Worm (Caenorhabditis elegans) whole organism, young adult: Measurements from ENCODE around the gene F14H3.5.

Source experiments
- C06A6.2 ChIP-seq: fragments of 200-800 bp; sonication (Bioruptor generic); conservative IDR thresholded peaks from 2 replicates; pipeline ENCODE4 v1.3.6; 2022; ENCODE audit warnings: missing genetic modification characterization, missing compliant biosample characterization
- F22D6.2 ChIP-seq: sonication (generic microtip); optimal IDR thresholded peaks from 2 replicates; lab custom pipeline; 2016; ENCODE audit warnings: mild to moderate bottlenecking, missing genetic modification characterization, missing compliant biosample characterization
- F39B2.1 ChIP-seq: fragments of 200-800 bp; sonication (Bioruptor generic); IDR thresholded peaks from 2 replicates; pipeline ENCODE4 v1.3.6; 2022; ENCODE audit warnings: missing genetic modification reagents, missing genetic modification characterization, missing compliant biosample characterization
- F52B5.7 ChIP-seq: sonication (generic microtip); optimal IDR thresholded peaks from 2 replicates; lab custom pipeline; 2016; ENCODE audit warnings: mild to moderate bottlenecking, missing genetic modification characterization, missing compliant biosample characterization
- Y53F4B.3 ChIP-seq: fragments of 200-800 bp; sonication (Bioruptor generic); IDR thresholded peaks from 2 replicates; pipeline ENCODE4 v1.3.6; 2022; ENCODE audit warnings: missing genetic modification reagents, missing genetic modification characterization, missing compliant biosample characterization
- Y79H2A.3 ChIP-seq: fragments of 200-800 bp; sonication (Bioruptor generic); conservative IDR thresholded peaks from 2 replicates; pipeline ENCODE4 v1.3.6; 2022; ENCODE audit warnings: missing genetic modification reagents, missing genetic modification characterization, missing compliant biosample characterization
- akir-1 ChIP-seq: fragments of 200-800 bp; sonication (Bioruptor generic); optimal IDR thresholded peaks from 2 replicates; lab custom pipeline; 2018; ENCODE audit warnings: mild to moderate bottlenecking, missing genetic modification characterization, moderate library complexity, missing compliant biosample characterization
- aptf-2 ChIP-seq: fragments of 200-800 bp; sonication (Bioruptor generic); conservative IDR thresholded peaks from 2 replicates; pipeline ENCODE4 v1.3.6; 2022; ENCODE audit warnings: missing genetic modification reagents, missing genetic modification characterization, missing compliant biosample characterization
- aptf-3 ChIP-seq: fragments of 200-800 bp; sonication (Bioruptor generic); IDR thresholded peaks from 2 replicates; pipeline ENCODE4 v1.3.6; 2022; ENCODE audit warnings: missing genetic modification characterization, missing compliant biosample characterization
- atf-7 ChIP-seq: sonication (generic microtip); optimal IDR thresholded peaks from 2 replicates; lab custom pipeline; 2017; ENCODE audit warnings: mild to moderate bottlenecking, missing genetic modification characterization, missing compliant biosample characterization
- athp-1 ChIP-seq: sonication (generic microtip); optimal IDR thresholded peaks from 2 replicates; lab custom pipeline; 2017; ENCODE audit warnings: mild to moderate bottlenecking, missing genetic modification characterization, missing compliant biosample characterization
- attf-6 ChIP-seq: fragments of 200-800 bp; sonication (Bioruptor generic); IDR thresholded peaks from 2 replicates; pipeline ENCODE4 v1.3.6; 2022; ENCODE audit warnings: missing genetic modification reagents, missing genetic modification characterization, missing compliant biosample characterization
- bed-2 ChIP-seq: fragments of 200-800 bp; sonication (Bioruptor generic); IDR thresholded peaks from 2 replicates; pipeline ENCODE4 v1.3.6; 2022; ENCODE audit warnings: missing genetic modification reagents, missing genetic modification characterization, missing compliant biosample characterization
- ccch-3 ChIP-seq: fragments of 200-800 bp; sonication (Bioruptor generic); optimal IDR thresholded peaks from 2 replicates; lab custom pipeline; 2018; ENCODE audit warnings: mild to moderate bottlenecking, missing genetic modification characterization, missing compliant biosample characterization
- cebp-1 ChIP-seq, 2 experiments: fragments of 200-800 bp in 1 of 2; sonication (Bioruptor generic) in 1 of 2; sonication (generic microtip) in 1 of 2; IDR thresholded peaks in 1 of 2; optimal IDR thresholded peaks in 1 of 2; 2 replicates each; pipeline versions ENCODE4 v1.3.6 to Lab custom; 2017 to 2022; ENCODE audit warnings: missing compliant biosample characterization in 2 of 2, missing genetic modification characterization in 2 of 2, mild to moderate bottlenecking in 1 of 2, missing genetic modification reagents in 1 of 2, moderate library complexity in 1 of 2
- die-1 ChIP-seq: sonication (generic microtip); optimal IDR thresholded peaks from 2 replicates; lab custom pipeline; 2016; ENCODE audit warnings: missing genotype, mild to moderate bottlenecking, missing genetic modification characterization, missing compliant biosample characterization
- dox-1 ChIP-seq: fragments of 200-800 bp; sonication (Bioruptor generic); IDR thresholded peaks from 2 replicates; pipeline ENCODE4 v1.3.6; 2022; ENCODE audit warnings: missing genetic modification reagents, missing genetic modification characterization, missing compliant biosample characterization
- dpff-1 ChIP-seq: sonication (generic microtip); optimal IDR thresholded peaks from 2 replicates; lab custom pipeline; 2017; ENCODE audit warnings: mild to moderate bottlenecking, missing genetic modification characterization, missing compliant biosample characterization
- ekl-4 ChIP-seq: fragments of 200-800 bp; sonication (Bioruptor generic); IDR thresholded peaks from 2 replicates; pipeline ENCODE4 v1.3.6; 2022; ENCODE audit warnings: missing genetic modification reagents, missing genetic modification characterization, missing compliant biosample characterization
- hmg-1.2 ChIP-seq: fragments of 200-800 bp; sonication (Bioruptor generic); IDR thresholded peaks from 2 replicates; pipeline ENCODE4 v1.3.6; 2022; ENCODE audit warnings: missing genetic modification reagents, missing genetic modification characterization, missing compliant biosample characterization
- hmg-20 ChIP-seq: fragments of 200-800 bp; sonication (Bioruptor generic); IDR thresholded peaks from 2 replicates; pipeline ENCODE4 v1.3.6; 2022; ENCODE audit warnings: missing genetic modification reagents, missing genetic modification characterization, missing compliant biosample characterization
- hsf-1 ChIP-seq: fragments of 200-800 bp; sonication (Bioruptor generic); IDR thresholded peaks from 2 replicates; pipeline ENCODE4 v1.3.6; 2022; ENCODE audit warnings: missing genetic modification reagents, missing genetic modification characterization, missing compliant biosample characterization
- lag-1 ChIP-seq: fragments of 200-800 bp; sonication (Bioruptor generic); IDR thresholded peaks from 2 replicates; pipeline ENCODE4 v1.3.6; 2022; ENCODE audit warnings: missing genetic modification reagents, missing genetic modification characterization, missing compliant biosample characterization
- lir-1 ChIP-seq: fragments of 200-800 bp; sonication (Bioruptor generic); conservative IDR thresholded peaks from 2 replicates; pipeline ENCODE4 v1.3.6; 2022; ENCODE audit warnings: missing genetic modification reagents, missing genetic modification characterization, missing compliant biosample characterization
- lsl-1 ChIP-seq: fragments of 200-800 bp; sonication (Bioruptor generic); optimal IDR thresholded peaks from 2 replicates; lab custom pipeline; 2018; ENCODE audit warnings: mild to moderate bottlenecking, missing genetic modification characterization, moderate library complexity, missing compliant biosample characterization
- madf-3 ChIP-seq: fragments of 200-800 bp; sonication (Bioruptor generic); IDR thresholded peaks from 2 replicates; pipeline ENCODE4 v1.3.6; 2022; ENCODE audit warnings: missing genetic modification reagents, missing genetic modification characterization, missing compliant biosample characterization
- madf-6 ChIP-seq: fragments of 200-800 bp; sonication (Bioruptor generic); IDR thresholded peaks from 2 replicates; pipeline ENCODE4 v1.3.6; 2022; ENCODE audit warnings: missing genetic modification reagents, missing genetic modification characterization, missing compliant biosample characterization
- madf-8 ChIP-seq: fragments of 200-800 bp; sonication (Bioruptor generic); conservative IDR thresholded peaks from 2 replicates; pipeline ENCODE4 v1.3.6; 2022; ENCODE audit warnings: missing genetic modification reagents, missing genetic modification characterization, missing compliant biosample characterization
- mcd-1 ChIP-seq: fragments of 200-800 bp; sonication (Bioruptor generic); IDR thresholded peaks from 2 replicates; pipeline ENCODE4 v1.3.6; 2022; ENCODE audit warnings: missing genetic modification reagents, missing genetic modification characterization, missing compliant biosample characterization
- nhr-179 ChIP-seq: sonication (generic microtip); optimal IDR thresholded peaks from 2 replicates; lab custom pipeline; 2016; ENCODE audit warnings: mild to moderate bottlenecking, missing genetic modification characterization, missing compliant biosample characterization
- nhr-80 ChIP-seq: sonication (generic microtip); optimal IDR thresholded peaks from 2 replicates; lab custom pipeline; 2016; ENCODE audit warnings: missing genetic modification characterization, missing compliant biosample characterization
- pbrm-1 ChIP-seq: fragments of 200-800 bp; sonication (Bioruptor generic); IDR thresholded peaks from 2 replicates; pipeline ENCODE4 v1.3.6; 2022; ENCODE audit warnings: missing genetic modification reagents, missing genetic modification characterization, missing compliant biosample characterization
- snpc-1.3 ChIP-seq: sonication (generic microtip); optimal IDR thresholded peaks from 2 replicates; lab custom pipeline; 2017; ENCODE audit warnings: missing genetic modification characterization, mild to moderate bottlenecking, missing compliant biosample characterization, antibody characterized with exemption, moderate library complexity, missing genotype, missing genetic modification reagents; ENCODE audit not compliant: insufficient read depth
- snpc-4 ChIP-seq, 5 experiments: fragments of 150-350 bp in 1 of 5; sonication (generic microtip) in 4 of 5; optimal IDR thresholded peaks; 2 replicates each; lab custom pipeline; 2014 to 2018; ENCODE audit warnings: missing genetic modification characterization in 5 of 5, missing biosample characterization in 3 of 5, antibody characterized with exemption in 2 of 5, mild to moderate bottlenecking in 2 of 5, missing compliant biosample characterization in 2 of 5, missing genotype in 2 of 5, moderate library complexity in 2 of 5, missing genetic modification reagents in 1 of 5
- unc-62 ChIP-seq: fragments of 150-350 bp; optimal IDR thresholded peaks from 2 replicates; lab custom pipeline; 2014; ENCODE audit warnings: missing biosample characterization, missing genetic modification reagents, missing genetic modification characterization
- zfh-2 ChIP-seq: fragments of 200-800 bp; sonication (Bioruptor generic); conservative IDR thresholded peaks from 2 replicates; pipeline ENCODE4 v1.3.6; 2022; ENCODE audit warnings: missing genetic modification reagents, missing genetic modification characterization, missing compliant biosample characterization

The F14H3.5 gene

ce11 chrV:16040848-16041247 is 16.0 kb downstream of the F14H3.5 start:
- TF ChIP-seq ekl-4 (GFP tag; lab: Robert Waterston, UW) = peak; percentile 31; the same call in 1 of the 2 replicates

ce11 chrV:16040140-16040827 is 16.6 kb downstream of the F14H3.5 start, which contains the start of the genes his-4 and his-3:
Gene his-4, minus strand, starts transcription at chrV:16040515.
Gene his-3, plus strand, starts transcription at chrV:16040808.
- peak; percentile 17 for TF ChIP-seq nhr-80
- peak; percentile 10; the same call in 1 of the 2 replicates for TF ChIP-seq hmg-1.2
- 0 out of 2 replicates have a peak, but pooled peaks have one; percentile 13 for TF ChIP-seq mcd-1 (GFP tag; lab: Robert Waterston, UW)
- TF ChIP-seq dox-1 (GFP tag; lab: Robert Waterston, UW) = 0 out of 2 replicates have a peak, but pooled peaks have one; percentile 15
- 0 out of 2 replicates have a peak, but pooled peaks have one; percentile 15 for TF ChIP-seq hsf-1 (GFP tag; lab: Robert Waterston, UW)
- TF ChIP-seq F39B2.1 (GFP tag; lab: Robert Waterston, UW) = peak; percentile 88; the same call in 1 of the 2 replicates
- peak; percentile 31 for TF ChIP-seq pbrm-1 (GFP tag; lab: Robert Waterston, UW)

- TF ChIP-seq dpff-1 (tag; lab: Kevin White, UChicago) (no peak), C06A6.2 (no peak), aptf-3 (GFP tag; lab: Robert Waterston, UW) (0 out of 2 replicates have a peak, but pooled peaks have one; percentile 65), madf-6 (GFP tag; lab: Robert Waterston, UW) (0 out of 2 replicates have a peak, but pooled peaks have one; percentile 15), aptf-2 (peak; percentile 97), lir-1 (GFP tag; lab: Robert Waterston, UW) (no peak), snpc-4 (GFP tag; optimal IDR thresholded peaks at IDR 0.05; lab: Kevin White, UChicago) (no peak), snpc-4 (tag; optimal IDR thresholded peaks at IDR 0.05; lab: Kevin White, UChicago) (no peak)
Observed at ce11 chrV:16036166-16036565, 20.7 kb downstream of the F14H3.5 start, which contains the start of gene T10C6.10. Gene T10C6.10, plus strand, starts transcription at chrV:16036413.

ce11 chrV:16033491-16033890 is 23.4 kb downstream of the F14H3.5 start:
- TF ChIP-seq madf-6 (GFP tag; lab: Robert Waterston, UW) = peak; percentile 86
- peak; percentile 56; the same call in 1 of the 2 replicates for TF ChIP-seq madf-8
- TF ChIP-seq aptf-2 = peak; percentile 99
- no peak for TF ChIP-seq hsf-1 (GFP tag; lab: Robert Waterston, UW)
- 0 out of 2 replicates have a peak, but pooled peaks have one; percentile 39 for TF ChIP-seq zfh-2 (GFP tag; lab: Robert Waterston, UW)
- TF ChIP-seq aptf-3 (GFP tag; lab: Robert Waterston, UW) = peak; percentile 97

- TF ChIP-seq hmg-20 = no peak
- no peak for TF ChIP-seq mcd-1 (GFP tag; lab: Robert Waterston, UW)
- TF ChIP-seq nhr-179 (tag; lab: Kevin White, UChicago) = no peak
- no peak for TF ChIP-seq Y79H2A.3 (GFP tag; lab: Robert Waterston, UW)
- no peak for TF ChIP-seq lsl-1 (GFP tag; lab: Kevin White, UChicago)
- no peak for TF ChIP-seq snpc-1.3 (tag; lab: Kevin White, UChicago)
- no peak for TF ChIP-seq F52B5.7
Observed at ce11 chrV:16032761-16033160, 24.1 kb downstream of the F14H3.5 start, which contains the start of gene T10C6.16. Gene T10C6.16, minus strand, starts transcription at chrV:16033005.

- TF ChIP-seq die-1 (tag; lab: Kevin White, UChicago) = no peak
- TF ChIP-seq ccch-3 (GFP tag; lab: Kevin White, UChicago) = no peak
- TF ChIP-seq F22D6.2 = no peak
- no peak for TF ChIP-seq akir-1
- no peak for TF ChIP-seq bed-2 (GFP tag; lab: Robert Waterston, UW)
- no peak for TF ChIP-seq attf-6 (GFP tag; lab: Robert Waterston, UW)
- no peak for TF ChIP-seq Y79H2A.3 (GFP tag; lab: Robert Waterston, UW)
- peak; percentile 98 for TF ChIP-seq aptf-3 (GFP tag; lab: Robert Waterston, UW)
- TF ChIP-seq Y53F4B.3 = no peak
- TF ChIP-seq lag-1 (GFP tag; lab: Robert Waterston, UW) = no peak
- no peak for TF ChIP-seq cebp-1 (GFP tag; IDR thresholded peaks at IDR 0.05; lab: Robert Waterston, UW)
- TF ChIP-seq cebp-1 (tag; optimal IDR thresholded peaks at IDR 0.05; lab: Kevin White, UChicago) = no peak
- TF ChIP-seq hmg-20 = no peak
- TF ChIP-seq unc-62 (GFP tag; lab: Kevin White, UChicago) = no peak
- peak; percentile 39; the same call in 1 of the 2 replicates for TF ChIP-seq madf-3
- no peak for TF ChIP-seq atf-7 (tag; lab: Kevin White, UChicago)
- TF ChIP-seq athp-1 = no peak
Observed at ce11 chrV:16031571-16031970, 25.3 kb downstream of the F14H3.5 start, which contains the start of gene T10C6.7. Gene T10C6.7, minus strand, starts transcription at chrV:16031713.
